Fruit fly (Drosophila melanogaster) whole organism, embryonic: ENCODE data around the gene CG32333.

Source experiments
- Ada2b ChIP-seq: fragments of 200-800 bp; sonication (Bioruptor generic); IDR thresholded peaks from 2 replicates; pipeline ENCODE4 v1.3.6; 2022; ENCODE audit warnings: missing biosample characterization, missing genetic modification characterization
- Adf1 ChIP-seq: fragments of 200-800 bp; sonication (Bioruptor generic); IDR thresholded peaks from 2 replicates; pipeline ENCODE4 v1.3.6; 2022; ENCODE audit warnings: missing biosample characterization, missing genetic modification characterization
- B-H2 ChIP-seq: fragments of 200-800 bp; sonication (Bioruptor generic); optimal IDR thresholded peaks from 2 replicates; lab custom pipeline; 2018; ENCODE audit warnings: missing biosample characterization, mild to moderate bottlenecking, missing genetic modification characterization
- Bteb2 ChIP-seq: fragments of 200-800 bp; sonication (Bioruptor generic); optimal IDR thresholded peaks from 2 replicates; lab custom pipeline; 2016; ENCODE audit warnings: missing biosample characterization, missing genetic modification characterization
- CG10147 ChIP-seq: fragments of 200-800 bp; sonication (Bioruptor generic); optimal IDR thresholded peaks from 2 replicates; lab custom pipeline; 2019; ENCODE audit warnings: missing biosample characterization, mild to moderate bottlenecking, missing genetic modification characterization, moderate library complexity
- CG12236 ChIP-seq: fragments of 200-800 bp; sonication (Bioruptor generic); optimal IDR thresholded peaks from 2 replicates; lab custom pipeline; 2016; ENCODE audit warnings: missing biosample characterization, missing genetic modification characterization
- CG1233 ChIP-seq: fragments of 200-800 bp; sonication (Bioruptor generic); optimal IDR thresholded peaks from 4 replicates; lab custom pipeline; 2018; ENCODE audit warnings: missing biosample characterization, mild to moderate bottlenecking, missing genetic modification characterization
- CG13123 ChIP-seq: fragments of 200-800 bp; sonication (Bioruptor generic); optimal IDR thresholded peaks from 2 replicates; lab custom pipeline; 2016; ENCODE audit warnings: missing biosample characterization, missing genetic modification characterization
- CG14860 ChIP-seq: fragments of 200-800 bp; sonication (Bioruptor generic); IDR thresholded peaks from 3 replicates; pipeline ENCODE4 v1.3.6; 2022; ENCODE audit warnings: missing biosample characterization, missing genetic modification characterization; ENCODE audit not compliant: partially characterized antibody
- CG16779 ChIP-seq: fragments of 200-800 bp; sonication (Bioruptor generic); IDR thresholded peaks from 2 replicates; pipeline ENCODE4 v1.3.6; 2022; ENCODE audit warnings: missing biosample characterization, missing genetic modification characterization
- CG16863 ChIP-seq: fragments of 200-800 bp; sonication (Bioruptor generic); optimal IDR thresholded peaks from 3 replicates; lab custom pipeline; 2016; ENCODE audit warnings: missing biosample characterization, missing genetic modification characterization
- CG18262 ChIP-seq: fragments of 200-800 bp; optimal IDR thresholded peaks from 3 replicates; lab custom pipeline; 2019; ENCODE audit warnings: missing biosample characterization, mild to moderate bottlenecking, missing genetic modification characterization, moderate library complexity
- CG18476 ChIP-seq: fragments of 200-800 bp; sonication (Bioruptor generic); optimal IDR thresholded peaks from 2 replicates; lab custom pipeline; 2016; ENCODE audit warnings: missing biosample characterization, mild to moderate bottlenecking, missing genetic modification characterization
- CG2120 ChIP-seq: fragments of 200-800 bp; sonication (Bioruptor generic); optimal IDR thresholded peaks from 3 replicates; lab custom pipeline; 2016; ENCODE audit warnings: missing biosample characterization, missing genetic modification characterization
- CG2129 ChIP-seq: fragments of 200-800 bp; sonication (Bioruptor generic); IDR thresholded peaks from 2 replicates; pipeline ENCODE4 v1.3.6; 2022; ENCODE audit warnings: missing biosample characterization, missing genetic modification characterization; ENCODE audit not compliant: partially characterized antibody
- CG2889 ChIP-seq: fragments of 200-800 bp; sonication (Bioruptor generic); IDR thresholded peaks from 3 replicates; pipeline ENCODE4 v1.3.6; 2022; ENCODE audit warnings: missing biosample characterization, missing genetic modification characterization
- CG34422 ChIP-seq: fragments of 200-800 bp; sonication (Bioruptor generic); IDR thresholded peaks from 3 replicates; pipeline ENCODE4 v1.3.6; 2022; ENCODE audit warnings: missing biosample characterization, missing genetic modification characterization
- CG3847 ChIP-seq: fragments of 200-800 bp; sonication (Bioruptor generic); IDR thresholded peaks from 2 replicates; pipeline ENCODE4 v1.3.6; 2022; ENCODE audit warnings: missing biosample characterization, missing genetic modification characterization
- CG4328 ChIP-seq: fragments of 200-800 bp; sonication (Bioruptor generic); optimal IDR thresholded peaks from 3 replicates; lab custom pipeline; 2017; ENCODE audit warnings: missing biosample characterization, missing genetic modification reagents, missing genetic modification characterization
- CTCF ChIP-seq: fragments of 200-800 bp; sonication (Bioruptor generic); optimal IDR thresholded peaks from 2 replicates; lab custom pipeline; 2017; ENCODE audit warnings: missing biosample characterization, mild to moderate bottlenecking, missing genetic modification characterization, moderate library complexity
- CrebB ChIP-seq: fragments of 200-800 bp; sonication (Bioruptor generic); optimal IDR thresholded peaks from 3 replicates; lab custom pipeline; 2018; ENCODE audit warnings: missing biosample characterization, mild to moderate bottlenecking, missing genetic modification characterization
- Dfd ChIP-seq, 2 experiments: fragments of >200 bp; optimal IDR thresholded peaks; 2 replicates each; lab custom pipeline; 2017; ENCODE audit warnings: missing biosample characterization in 2 of 2, missing genetic modification characterization in 2 of 2
- Doc3 ChIP-seq: fragments of 200-800 bp; sonication (Bioruptor generic); IDR thresholded peaks from 3 replicates; pipeline ENCODE4 v1.3.6; 2022; ENCODE audit warnings: missing biosample characterization, missing genetic modification characterization; ENCODE audit not compliant: partially characterized antibody
- Hmr ChIP-seq: fragments of 200-800 bp; sonication (Bioruptor generic); optimal IDR thresholded peaks from 3 replicates; lab custom pipeline; 2017; ENCODE audit warnings: mild to moderate bottlenecking, missing biosample characterization, missing genetic modification reagents, missing genetic modification characterization
- Hr3 ChIP-seq: fragments of 200-800 bp; sonication (Bioruptor generic); optimal IDR thresholded peaks from 3 replicates; lab custom pipeline; 2016; ENCODE audit warnings: missing biosample characterization, missing genetic modification characterization
- Hsf ChIP-seq: fragments of 200-800 bp; sonication (Bioruptor generic); optimal IDR thresholded peaks from 3 replicates; lab custom pipeline; 2016; ENCODE audit warnings: missing biosample characterization, missing genetic modification characterization
- Mad ChIP-seq: fragments of 200-800 bp; sonication (Bioruptor generic); optimal IDR thresholded peaks from 2 replicates; lab custom pipeline; 2016; ENCODE audit warnings: missing biosample characterization, missing genetic modification characterization
- Mes4 ChIP-seq: fragments of 200-800 bp; sonication (Bioruptor generic); optimal IDR thresholded peaks from 2 replicates; lab custom pipeline; 2016; ENCODE audit warnings: missing biosample characterization, missing genetic modification characterization
- Optix ChIP-seq: fragments of 200-800 bp; sonication (Bioruptor generic); IDR thresholded peaks from 3 replicates; pipeline ENCODE4 v1.3.6; 2022; ENCODE audit warnings: missing biosample characterization, missing genetic modification characterization
- Sox100B ChIP-seq: fragments of 200-800 bp; sonication (Bioruptor generic); optimal IDR thresholded peaks from 3 replicates; lab custom pipeline; 2018; ENCODE audit warnings: missing biosample characterization, mild to moderate bottlenecking, missing genetic modification characterization
- Spps ChIP-seq: fragments of 200-800 bp; sonication (Bioruptor generic); optimal IDR thresholded peaks from 2 replicates; lab custom pipeline; 2018; ENCODE audit warnings: missing biosample characterization, mild to moderate bottlenecking, missing genetic modification characterization
- ap ChIP-seq: fragments of 200-800 bp; sonication (Bioruptor generic); IDR thresholded peaks from 2 replicates; pipeline ENCODE4 v1.3.6; 2022; ENCODE audit warnings: missing biosample characterization, missing genetic modification characterization
- bowl ChIP-seq: fragments of 200-800 bp; sonication (Bioruptor generic); IDR thresholded peaks from 2 replicates; pipeline ENCODE4 v1.3.6; 2022; ENCODE audit warnings: missing biosample characterization, missing genetic modification characterization
- bsh ChIP-seq, 2 experiments: fragments of 200-800 bp; sonication (Bioruptor generic); optimal IDR thresholded peaks; 2 replicates each; lab custom pipeline; 2017 to 2018; ENCODE audit warnings: mild to moderate bottlenecking in 2 of 2, missing biosample characterization in 2 of 2, missing genetic modification characterization in 2 of 2, moderate library complexity in 1 of 2
- btn ChIP-seq: fragments of 200-800 bp; sonication (Bioruptor generic); optimal IDR thresholded peaks from 2 replicates; lab custom pipeline; 2016; ENCODE audit warnings: missing biosample characterization, missing genetic modification characterization
- chif ChIP-seq, 2 experiments: fragments of 200-800 bp; sonication (Bioruptor generic); optimal IDR thresholded peaks; 3 replicates each; lab custom pipeline; 2016; ENCODE audit warnings: missing biosample characterization in 2 of 2, missing genetic modification characterization in 2 of 2
- chinmo ChIP-seq: fragments of 200-800 bp; sonication (Bioruptor generic); IDR thresholded peaks from 4 replicates; pipeline ENCODE4 v1.3.6; 2022; ENCODE audit warnings: missing biosample characterization, missing genetic modification characterization; ENCODE audit not compliant: partially characterized antibody
- danr ChIP-seq: fragments of 200-800 bp; sonication (Bioruptor generic); IDR thresholded peaks from 2 replicates; pipeline ENCODE4 v1.3.6; 2022; ENCODE audit warnings: missing biosample characterization, missing genetic modification characterization
- dati ChIP-seq: fragments of 200-800 bp; sonication (Bioruptor generic); IDR thresholded peaks from 2 replicates; pipeline ENCODE4 v1.3.6; 2022; ENCODE audit warnings: missing biosample characterization, missing genetic modification characterization
- gce ChIP-seq: fragments of 200-800 bp; sonication (Bioruptor generic); IDR thresholded peaks from 3 replicates; pipeline ENCODE4 v1.3.6; 2022; ENCODE audit warnings: missing biosample characterization, missing genetic modification characterization
- lola ChIP-seq, 3 experiments: fragments of >200 bp in 2 of 3; fragments of 200-800 bp in 1 of 3; sonication (Bioruptor generic) in 1 of 3; optimal IDR thresholded peaks; 2 replicates each; lab custom pipeline; 2017 to 2019; ENCODE audit warnings: missing biosample characterization in 3 of 3, missing genetic modification characterization in 3 of 3, mild to moderate bottlenecking in 1 of 3, moderate library complexity in 1 of 3
- nerfin-2 ChIP-seq: fragments of 200-800 bp; sonication (Bioruptor generic); IDR thresholded peaks from 2 replicates; pipeline ENCODE4 v1.3.6; 2022; ENCODE audit warnings: missing biosample characterization, missing genetic modification characterization; ENCODE audit not compliant: partially characterized antibody
- odd ChIP-seq: fragments of 200-800 bp; sonication (Bioruptor generic); optimal IDR thresholded peaks from 2 replicates; lab custom pipeline; 2017; ENCODE audit warnings: missing biosample characterization, mild to moderate bottlenecking, missing genetic modification characterization
- sd ChIP-seq: fragments of 200-800 bp; sonication (Bioruptor generic); optimal IDR thresholded peaks from 3 replicates; lab custom pipeline; 2018; ENCODE audit warnings: missing biosample characterization, mild to moderate bottlenecking, missing genetic modification characterization, moderate library complexity
- shn ChIP-seq: fragments of 200-800 bp; sonication (Bioruptor generic); optimal IDR thresholded peaks from 3 replicates; lab custom pipeline; 2016; ENCODE audit warnings: missing biosample characterization, missing genetic modification characterization
- slbo ChIP-seq: fragments of 200-800 bp; sonication (Bioruptor generic); IDR thresholded peaks from 2 replicates; pipeline ENCODE4 v1.3.6; 2022; ENCODE audit warnings: missing biosample characterization, missing genetic modification characterization
- stc ChIP-seq: fragments of 200-800 bp; sonication (Bioruptor generic); IDR thresholded peaks from 2 replicates; pipeline ENCODE4 v1.3.6; 2022; ENCODE audit warnings: missing biosample characterization, missing genetic modification characterization
- sug ChIP-seq: fragments of 200-800 bp; optimal IDR thresholded peaks from 2 replicates; lab custom pipeline; 2019; ENCODE audit warnings: missing biosample characterization, mild to moderate bottlenecking, missing genetic modification characterization, moderate library complexity
- tup ChIP-seq: fragments of 200-800 bp; sonication (Bioruptor generic); optimal IDR thresholded peaks from 2 replicates; lab custom pipeline; 2016; ENCODE audit warnings: missing biosample characterization, mild to moderate bottlenecking, missing genetic modification characterization, moderate library complexity
- vvl ChIP-seq: fragments of 200-800 bp; sonication (Bioruptor generic); IDR thresholded peaks from 2 replicates; pipeline ENCODE4 v1.3.6; 2022; ENCODE audit warnings: missing biosample characterization, missing genetic modification characterization

The CG32333 gene

dm6 chr3L:1300076-1300635, 24.4 kb downstream of the CG32333 start (continued):
- TF ChIP-seq CG2129 (no peak), Adf1 (GFP tag; lab: Robert Waterston, UW) (0 out of 2 replicates have a peak, but pooled peaks have one; percentile 7), Hr3 (GFP tag; lab: Kevin White, UChicago) (peak; percentile 74), CG2889 (GFP tag; lab: Robert Waterston, UW) (peak; percentile 67; the same call in 2 of the 3 replicates), CG13123 (GFP tag; lab: Kevin White, UChicago) (peak; percentile 42), Doc3 (GFP tag; lab: Robert Waterston, UW) (no peak), shn (no peak), CG16863 (peak; percentile 38), sug (tag; lab: Kevin White, UChicago) (peak; percentile 72), tup (GFP tag; lab: Kevin White, UChicago) (peak; percentile 26), CG12236 (GFP tag; lab: Kevin White, UChicago) (peak; percentile 4), CrebB (tag; lab: Kevin White, UChicago) (peak; percentile 58), btn (GFP tag; lab: Kevin White, UChicago) (no peak), Hsf (GFP tag; lab: Kevin White, UChicago) (peak; percentile 50), CG3847 (GFP tag; lab: Robert Waterston, UW) (peak; percentile 68), Hmr (GFP tag; lab: Kevin White, UChicago) (peak; percentile 79), dati (GFP tag; lab: Robert Waterston, UW) (0 out of 2 replicates have a peak, but pooled peaks have one; percentile 11), CTCF (peak; percentile 39), CG1233 (peak; percentile 72), Ada2b (GFP tag; lab: Robert Waterston, UW) (no peak), Sox100B (GFP tag; lab: Kevin White, UChicago) (no peak), Dfd (GFP tag; optimal IDR thresholded peaks at IDR 0.05; lab: Kevin White, UChicago) (no peak), vvl (GFP tag; lab: Robert Waterston, UW) (peak; percentile 92), CG4328 (GFP tag; lab: Kevin White, UChicago) (peak; percentile 84), bsh (GFP tag; optimal IDR thresholded peaks at IDR 0.05; lab: Kevin White, UChicago) (peak in 1 of 2 experiments; percentile 91), stc (peak; percentile 74), CG16779 (no peak), gce (peak; percentile 80; the same call in 2 of the 3 replicates), CG18476 (peak; percentile 69), slbo (GFP tag; lab: Robert Waterston, UW) (peak; percentile 68), ap (peak; percentile 45), sd (peak; percentile 93), CG14860 (GFP tag; lab: Robert Waterston, UW) (no peak), CG34422 (peak; percentile 86), chinmo (GFP tag; lab: Robert Waterston, UW) (no peak), Bteb2 (no peak), bowl (GFP tag; lab: Robert Waterston, UW) (peak; percentile 58; the same call in 1 of the 2 replicates), CG10147 (GFP tag; lab: Kevin White, UChicago) (peak; percentile 75), Optix (GFP tag; lab: Robert Waterston, UW) (no peak; the same call in 2 of the 3 replicates), Mes4 (GFP tag; lab: Kevin White, UChicago) (no peak), nerfin-2 (GFP tag; lab: Robert Waterston, UW) (no peak), Mad (GFP tag; lab: Kevin White, UChicago) (peak; percentile 25), chif (GFP tag; optimal IDR thresholded peaks at IDR 0.05; lab: Kevin White, UChicago) (peak; percentile 3 to 55), B-H2 (GFP tag; lab: Kevin White, UChicago) (no peak), CG18262 (tag; lab: Kevin White, UChicago) (peak; percentile 94), lola (GFP tag; optimal IDR thresholded peaks at IDR 0.05; lab: Kevin White, UChicago) (peak in 1 of 3 experiments; percentile 88), odd (peak; percentile 80), CG2120 (GFP tag; lab: Kevin White, UChicago) (peak; percentile 75), danr (GFP tag; lab: Robert Waterston, UW) (peak; percentile 65), Spps (tag; lab: Kevin White, UChicago) (peak; percentile 74)
